Worm (Caenorhabditis elegans): ENCODE results near the gene ZC190.5.

ZC190.5 gene

DNA sequence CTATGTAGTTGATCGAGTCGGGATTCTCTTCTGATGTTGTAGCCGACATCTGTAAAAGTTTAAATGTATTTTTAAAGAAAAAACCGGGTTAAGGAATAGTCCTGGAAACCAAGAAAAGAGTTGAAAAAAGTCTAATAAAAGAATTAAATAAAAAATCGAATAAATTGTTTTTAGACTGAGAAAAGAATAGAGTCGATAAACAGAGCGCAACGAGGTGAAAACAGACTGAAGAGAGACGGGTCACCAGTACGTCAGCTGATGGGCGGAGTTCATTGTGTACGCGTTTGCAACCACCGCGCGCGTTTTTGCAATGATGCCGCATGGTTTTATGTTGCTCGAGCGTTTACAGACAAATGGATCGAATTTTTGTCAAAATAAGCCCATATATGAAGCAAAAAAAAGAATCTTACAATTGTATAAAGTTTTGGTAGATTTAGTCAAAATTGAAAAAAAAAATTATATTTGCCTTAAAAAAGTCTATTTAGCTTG lies 42.1 kb downstream of the ZC190.5 start, which contains the start of gene atg-18 (continued):
- TF ChIP-seq syd-9 (tag; optimal IDR thresholded peaks at IDR 0.05) (no peak), unc-3 (GFP tag; conservative IDR thresholded peaks at IDR 0.05) (no peak), unc-3 (tag; optimal IDR thresholded peaks at IDR 0.05) (peak; percentile 63), ceh-34 (tag; optimal IDR thresholded peaks at IDR 0.05) (peak; percentile 86), elt-2 (tag; optimal IDR thresholded peaks at IDR 0.05) (peak; percentile 81), mec-3 (tag; optimal IDR thresholded peaks at IDR 0.05; ENCODE audit: borderline replicate concordance) (no peak), K02D7.2 (tag; optimal IDR thresholded peaks at IDR 0.05) (peak; percentile 36), sdc-2 (tag; optimal IDR thresholded peaks at IDR 0.05) (peak; percentile 21), nhr-11 (tag; optimal IDR thresholded peaks at IDR 0.05) (no peak), unc-55 (GFP tag; optimal IDR thresholded peaks at IDR 0.05) (no peak), ceh-22 (tag; optimal IDR thresholded peaks at IDR 0.05) (no peak), unc-42 (tag; optimal IDR thresholded peaks at IDR 0.05) (peak; percentile 49), ceh-30 (tag; optimal IDR thresholded peaks at IDR 0.05) (no peak), C38D4.7 (GFP tag; optimal IDR thresholded peaks at IDR 0.05) (peak; percentile 39), pax-1 (tag; optimal IDR thresholded peaks at IDR 0.05) (no peak), ceh-24 (tag; optimal IDR thresholded peaks at IDR 0.05) (no peak), pros-1 (tag; optimal IDR thresholded peaks at IDR 0.05) (no peak), ceh-18 (tag; optimal IDR thresholded peaks at IDR 0.05) (peak; percentile 38), ceh-9 (tag; optimal IDR thresholded peaks at IDR 0.05) (no peak), eyg-1 (tag; optimal IDR thresholded peaks at IDR 0.05) (no peak)

DNA sequence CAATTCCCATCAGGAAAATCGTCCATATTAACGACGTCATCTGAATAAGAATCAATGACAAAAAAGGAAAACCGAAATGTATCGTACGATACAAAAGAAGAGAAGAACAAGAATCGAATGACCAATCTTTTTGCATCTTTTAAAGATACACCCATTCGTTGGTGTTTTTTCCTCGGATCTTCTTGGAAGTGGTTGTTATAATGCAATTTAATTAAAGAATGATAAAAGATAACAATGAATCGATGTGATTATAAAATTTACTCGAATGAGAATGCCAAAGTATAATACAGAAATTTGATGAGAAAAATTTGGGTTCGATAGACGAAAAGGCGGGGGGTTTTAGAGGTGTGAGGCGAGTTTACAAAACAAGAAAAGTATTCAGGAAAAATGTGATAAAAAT lies 44.4 kb downstream of the ZC190.5 start, which contains the start of gene F41E6.12:
TSS of gene F41E6.12 (minus strand) at position 101 of the 400 bp plus-strand sequence.
- TF ChIP-seq ref-2 (tag; optimal IDR thresholded peaks at IDR 0.05): no peak
- no peak for TF ChIP-seq elt-4 (tag; optimal IDR thresholded peaks at IDR 0.05)
- TF ChIP-seq hlh-6 (tag; optimal IDR thresholded peaks at IDR 0.05): no peak
- no peak for TF ChIP-seq ceh-19 (GFP tag; optimal IDR thresholded peaks at IDR 0.05)
- no peak for TF ChIP-seq nfya-1 (tag; optimal IDR thresholded peaks at IDR 0.05)
- TF ChIP-seq pha-2 (tag; optimal IDR thresholded peaks at IDR 0.05): no peak
- no peak for TF ChIP-seq ahr-1 (tag; optimal IDR thresholded peaks at IDR 0.05)
- TF ChIP-seq hlh-30 (tag; optimal IDR thresholded peaks at IDR 0.05; ENCODE audit: insufficient read depth): no peak
- no peak for TF ChIP-seq pros-1 (tag; optimal IDR thresholded peaks at IDR 0.05)
- no peak for TF ChIP-seq che-1 (tag; optimal IDR thresholded peaks at IDR 0.05)
- no peak for TF ChIP-seq tbx-7 (tag; optimal IDR thresholded peaks at IDR 0.05)
- no peak for TF ChIP-seq hlh-8 (tag; optimal IDR thresholded peaks at IDR 0.05)

DNA sequence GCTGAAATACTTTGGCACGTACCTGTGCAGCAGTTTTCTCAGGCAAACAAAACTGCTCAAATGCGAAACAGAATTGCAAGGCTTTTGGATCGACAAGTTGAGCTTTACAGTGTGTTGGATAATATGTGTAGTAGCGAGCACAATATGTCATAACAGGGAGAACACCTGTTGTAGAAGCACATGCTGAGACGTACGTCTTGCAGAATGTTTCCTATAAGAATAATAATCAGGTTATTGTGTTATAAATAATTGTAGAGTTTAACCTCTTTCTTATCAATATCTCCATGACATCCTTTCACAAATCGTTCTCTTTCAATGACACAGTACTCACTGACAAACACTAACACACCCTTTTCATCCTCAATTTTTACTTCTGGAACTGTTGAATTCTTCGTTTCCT lies 45.8 kb downstream of the ZC190.5 start:
- no peak for TF ChIP-seq ceh-9 (tag; optimal IDR thresholded peaks at IDR 0.05)
- no peak for TF ChIP-seq unc-3 (GFP tag; conservative IDR thresholded peaks at IDR 0.05)
- no peak for TF ChIP-seq unc-3 (tag; optimal IDR thresholded peaks at IDR 0.05)

DNA sequence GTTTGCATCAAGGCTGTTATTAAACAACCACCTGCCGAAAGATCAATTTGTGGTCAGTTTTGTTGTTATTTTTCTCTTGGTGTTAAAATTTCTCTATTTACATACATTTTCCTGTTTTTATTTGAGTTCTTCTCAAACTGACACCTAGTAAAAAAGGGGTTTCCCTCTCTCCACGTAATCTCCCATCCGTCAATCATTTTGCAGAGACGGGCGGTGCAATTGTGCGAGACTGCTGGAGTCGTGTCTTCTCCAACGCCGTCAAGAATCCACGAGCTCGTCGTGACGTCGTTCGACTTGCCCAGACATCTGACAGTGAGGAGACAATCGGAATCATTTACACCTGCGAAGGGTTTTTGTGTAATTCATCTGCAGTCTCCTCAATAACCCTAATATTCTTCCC lies 47.0 kb downstream of the ZC190.5 start:
- no peak for TF ChIP-seq odd-2 (tag; optimal IDR thresholded peaks at IDR 0.05)
- no peak for TF ChIP-seq nhr-232 (tag; optimal IDR thresholded peaks at IDR 0.05)
- no peak for TF ChIP-seq mec-3 (tag; optimal IDR thresholded peaks at IDR 0.05; ENCODE audit: borderline replicate concordance)
- no peak for TF ChIP-seq npax-4 (tag; optimal IDR thresholded peaks at IDR 0.05)
- TF ChIP-seq ceh-31 (tag; optimal IDR thresholded peaks at IDR 0.05): no peak
- no peak for TF ChIP-seq lin-11 (tag; optimal IDR thresholded peaks at IDR 0.05)
- peak; percentile 12 for TF ChIP-seq unc-55 (GFP tag; optimal IDR thresholded peaks at IDR 0.05)

DNA sequence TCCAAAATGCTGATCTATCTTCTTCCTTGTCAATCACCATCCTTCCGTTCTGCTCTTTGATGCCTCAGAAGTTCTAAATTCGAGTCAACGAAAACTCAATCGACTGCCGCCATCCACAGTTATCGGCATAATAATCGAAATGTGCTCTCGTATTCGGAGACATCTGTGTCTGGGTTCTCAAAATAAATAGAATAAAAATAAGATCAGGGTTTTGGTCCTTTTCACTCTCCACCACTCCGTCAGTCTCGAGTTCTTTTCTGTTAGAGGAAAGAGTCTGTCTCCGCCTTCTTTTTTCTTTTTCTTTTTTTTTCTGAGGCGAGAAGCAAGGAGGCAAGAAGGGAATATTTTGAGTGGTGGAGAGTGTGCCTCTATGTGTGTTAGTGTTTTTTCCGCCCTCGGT lies 49.6 kb downstream of the ZC190.5 start, which contains the start of gene F41E6.17:
TSS of gene F41E6.17 (plus strand) at position 348 of the 400 bp plus-strand sequence.
- peak; percentile 62 for TF ChIP-seq unc-42 (tag; optimal IDR thresholded peaks at IDR 0.05)
- no peak for TF ChIP-seq nhr-11 (tag; optimal IDR thresholded peaks at IDR 0.05)
- TF ChIP-seq ceh-48 (tag; optimal IDR thresholded peaks at IDR 0.05): no peak
